1 fruit fly cellular context compared by ENCODE assay signal in the genomic region with DNA sequence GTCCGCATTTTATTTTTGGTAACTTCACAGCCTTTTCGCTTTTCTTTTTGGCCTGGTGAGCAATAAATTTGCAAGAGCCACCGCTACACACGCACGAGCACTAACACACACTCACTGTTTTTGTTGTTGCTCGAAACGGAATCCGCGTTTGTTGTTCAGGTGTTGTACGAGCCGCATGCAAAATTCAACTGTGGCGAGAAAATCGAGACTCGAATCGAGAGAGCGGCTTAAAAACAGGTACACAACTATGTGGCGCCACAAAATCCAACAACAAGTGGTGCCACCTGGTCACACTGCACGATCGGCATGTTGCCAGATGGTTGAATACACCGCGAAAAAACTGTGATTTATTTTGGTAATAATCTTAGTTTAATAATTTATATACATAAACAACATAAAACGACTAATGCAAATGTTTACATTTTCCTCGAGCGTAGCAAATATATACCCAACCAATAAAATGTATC.
TF ChIP-seq lines count a peak whose summit lies in the region.

A gene (minus strand): TSS at position 172 of the 467 bp plus-strand sequence.

TF ChIP-seq in whole organism, embryonic, 481 proteins besides CTCF, POLR2A, EP300 and RAD21 (continued from another document and continues in another):
- TF ChIP-seq Awh (GFP tag; IDR thresholded peaks at IDR 0.05; lab: Robert Waterston, UW) (peak; percentile 58), p53 (GFP tag; optimal IDR thresholded peaks at IDR 0.05; lab: Kevin White, UChicago) (no peak), CG4707 (GFP tag; optimal IDR thresholded peaks at IDR 0.05; lab: Kevin White, UChicago) (peak; percentile 22), Jarid2 (GFP tag; optimal IDR thresholded peaks at IDR 0.05; lab: Kevin White, UChicago) (peak; percentile 77), her (GFP tag; optimal IDR thresholded peaks at IDR 0.05; lab: Kevin White, UChicago) (peak; percentile 18), Mes4 (GFP tag; optimal IDR thresholded peaks at IDR 0.05; lab: Kevin White, UChicago) (peak; percentile 25), Atf6 (GFP tag; IDR thresholded peaks at IDR 0.05; lab: Robert Waterston, UW) (peak; percentile 69; the same call in 1 of the 2 replicates), nerfin-2 (GFP tag; IDR thresholded peaks at IDR 0.05; lab: Robert Waterston, UW; ENCODE audit: partially characterized antibody) (no peak), CG10366 (GFP tag; IDR thresholded peaks at IDR 0.05; lab: Robert Waterston, UW) (peak; percentile 50), nmo (GFP tag; optimal IDR thresholded peaks at IDR 0.05; lab: Kevin White, UChicago) (peak; percentile 68), CG7963 (GFP tag; IDR thresholded peaks at IDR 0.05; lab: Robert Waterston, UW; ENCODE audit: partially characterized antibody) (no peak), CG11247 (GFP tag; IDR thresholded peaks at IDR 0.05; lab: Robert Waterston, UW) (peak; percentile 42; the same call in 1 of the 2 replicates), inv (GFP tag; IDR thresholded peaks at IDR 0.05; lab: Robert Waterston, UW; ENCODE audit: partially characterized antibody) (no peak), Oaz (GFP tag; IDR thresholded peaks at IDR 0.05; lab: Robert Waterston, UW) (no peak), lilli (GFP tag; optimal IDR thresholded peaks at IDR 0.05; lab: Kevin White, UChicago) (peak; percentile 76), CG34376 (GFP tag; optimal IDR thresholded peaks at IDR 0.05; lab: Kevin White, UChicago) (peak; percentile 7), CG6683 (GFP tag; optimal IDR thresholded peaks at IDR 0.05; lab: Kevin White, UChicago) (peak; percentile 78), CG4617 (GFP tag; optimal IDR thresholded peaks at IDR 0.05; lab: Kevin White, UChicago; ENCODE audit: borderline replicate concordance) (peak; percentile 42), CG9727 (GFP tag; optimal IDR thresholded peaks at IDR 0.05; lab: Kevin White, UChicago) (peak; percentile 66), prd (optimal IDR thresholded peaks at IDR 0.05; lab: Kevin White, UChicago) (no peak), prd (GFP tag; IDR thresholded peaks at IDR 0.05; lab: Robert Waterston, UW) (peak; percentile 77), NK7.1 (GFP tag; optimal IDR thresholded peaks at IDR 0.05; lab: Kevin White, UChicago) (no peak), hkb (optimal IDR thresholded peaks at IDR 0.05; lab: Kevin White, UChicago) (no peak), hkb (GFP tag; IDR thresholded peaks at IDR 0.05; lab: Robert Waterston, UW) (peak; percentile 77), Rx (GFP tag; IDR thresholded peaks at IDR 0.05; lab: Robert Waterston, UW) (peak; percentile 58), CG11504 (tag; optimal IDR thresholded peaks at IDR 0.05; lab: Kevin White, UChicago) (no peak), CG7556 (GFP tag; optimal IDR thresholded peaks at IDR 0.05; lab: Kevin White, UChicago) (peak; percentile 56), odd (GFP tag; optimal IDR thresholded peaks at IDR 0.05; lab: Kevin White, UChicago) (no peak), esg (GFP tag; conservative IDR thresholded peaks at IDR 0.05; lab: Robert Waterston, UW) (no peak), E2f2 (GFP tag; IDR thresholded peaks at IDR 0.05; lab: Robert Waterston, UW) (peak; percentile 72), sisA (GFP tag; IDR thresholded peaks at IDR 0.05; lab: Robert Waterston, UW) (peak; percentile 73), CG13894 (tag; optimal IDR thresholded peaks at IDR 0.05; lab: Kevin White, UChicago) (peak; percentile 51), eve (GFP tag; optimal IDR thresholded peaks at IDR 0.05; lab: Kevin White, UChicago) (no peak), CG33557 (GFP tag; optimal IDR thresholded peaks at IDR 0.05; lab: Kevin White, UChicago) (no peak), Fer2 (tag; optimal IDR thresholded peaks at IDR 0.05; lab: Kevin White, UChicago) (no peak), H2.0 (GFP tag; IDR thresholded peaks at IDR 0.05; lab: Robert Waterston, UW) (peak; percentile 43; the same call in 1 of the 2 replicates), CG11085 (GFP tag; IDR thresholded peaks at IDR 0.05; lab: Robert Waterston, UW) (peak; percentile 37; the same call in 1 of the 2 replicates), tx (GFP tag; optimal IDR thresholded peaks at IDR 0.05; lab: Kevin White, UChicago) (peak; percentile 25), so (GFP tag; IDR thresholded peaks at IDR 0.05; lab: Robert Waterston, UW) (no peak), h (optimal IDR thresholded peaks at IDR 0.05; lab: Kevin White, UChicago) (no peak), CG12942 (GFP tag; optimal IDR thresholded peaks at IDR 0.05; lab: Kevin White, UChicago) (peak; percentile 54), CG15601 (tag; optimal IDR thresholded peaks at IDR 0.05; lab: Kevin White, UChicago) (peak; percentile 58), CG8388 (GFP tag; optimal IDR thresholded peaks at IDR 0.05; lab: Kevin White, UChicago) (peak; percentile 68), Camta (GFP tag; optimal IDR thresholded peaks at IDR 0.05; lab: Kevin White, UChicago) (peak; percentile 18), CG12236 (GFP tag; optimal IDR thresholded peaks at IDR 0.05; lab: Kevin White, UChicago) (no peak), CG14014 (GFP tag; IDR thresholded peaks at IDR 0.05; lab: Robert Waterston, UW) (peak; percentile 58; the same call in 1 of the 2 replicates), aop (GFP tag; IDR thresholded peaks at IDR 0.05; lab: Robert Waterston, UW) (no peak), trem (tag; optimal IDR thresholded peaks at IDR 0.05; lab: Kevin White, UChicago) (peak; percentile 79), H15 (GFP tag; IDR thresholded peaks at IDR 0.05; lab: Robert Waterston, UW) (peak; percentile 64; the same call in 2 of the 3 replicates), sug (tag; optimal IDR thresholded peaks at IDR 0.05; lab: Kevin White, UChicago) (peak; percentile 50), MBD-R2 (GFP tag; IDR thresholded peaks at IDR 0.05; lab: Robert Waterston, UW) (peak; percentile 84), jigr1 (GFP tag; IDR thresholded peaks at IDR 0.05; lab: Robert Waterston, UW) (no peak), ems (GFP tag; optimal IDR thresholded peaks at IDR 0.05; lab: Kevin White, UChicago) (peak; percentile 43), disco-r (GFP tag; optimal IDR thresholded peaks at IDR 0.05; lab: Kevin White, UChicago) (no peak), CG13296 (GFP tag; optimal IDR thresholded peaks at IDR 0.05; lab: Kevin White, UChicago) (peak; percentile 53), ERR (GFP tag; optimal IDR thresholded peaks at IDR 0.05; lab: Kevin White, UChicago) (no peak), slou (GFP tag; optimal IDR thresholded peaks at IDR 0.05; lab: Kevin White, UChicago) (peak; percentile 10), Stat92E (GFP tag; optimal IDR thresholded peaks at IDR 0.05; lab: Kevin White, UChicago) (peak in 1 of 3 experiments; percentile 8), CG14965 (GFP tag; optimal IDR thresholded peaks at IDR 0.05; lab: Kevin White, UChicago; ENCODE audit: borderline replicate concordance) (no peak), CG4360 (GFP tag; IDR thresholded peaks at IDR 0.05; lab: Robert Waterston, UW) (peak; percentile 85), Trl (optimal IDR thresholded peaks at IDR 0.05; lab: Kevin White, UChicago) (peak in 1 of 2 experiments; percentile 1), Trl (GFP tag; optimal IDR thresholded peaks at IDR 0.05; lab: Kevin White, UChicago) (peak; percentile 35), seq (GFP tag; IDR thresholded peaks at IDR 0.05; lab: Robert Waterston, UW) (no peak), CG32772 (GFP tag; IDR thresholded peaks at IDR 0.05; lab: Robert Waterston, UW) (peak; percentile 30; the same call in 1 of the 2 replicates), wdn (GFP tag; IDR thresholded peaks at IDR 0.05; lab: Robert Waterston, UW) (peak; percentile 57; the same call in 1 of the 2 replicates), unpg (GFP tag; optimal IDR thresholded peaks at IDR 0.05; lab: Kevin White, UChicago) (peak; percentile 84), shn (GFP tag; optimal IDR thresholded peaks at IDR 0.05; lab: Kevin White, UChicago) (no peak), CG6689 (GFP tag; IDR thresholded peaks at IDR 0.05; lab: Robert Waterston, UW) (peak; percentile 57; the same call in 1 of the 2 replicates), CG6272 (GFP tag; IDR thresholded peaks at IDR 0.05; lab: Robert Waterston, UW) (peak; percentile 35), vnd (GFP tag; IDR thresholded peaks at IDR 0.05; lab: Robert Waterston, UW; ENCODE audit: partially characterized antibody) (no peak), fd102C (GFP tag; optimal IDR thresholded peaks at IDR 0.05; lab: Kevin White, UChicago) (no peak), tin (GFP tag; optimal IDR thresholded peaks at IDR 0.05; lab: Kevin White, UChicago) (peak; percentile 70), hb (GFP tag; IDR thresholded peaks at IDR 0.05; lab: Robert Waterston, UW; ENCODE audit: partially characterized antibody) (no peak), CG30403 (GFP tag; optimal IDR thresholded peaks at IDR 0.05; lab: Kevin White, UChicago) (peak; percentile 70), sna (GFP tag; IDR thresholded peaks at IDR 0.05; lab: Robert Waterston, UW; ENCODE audit: partially characterized antibody) (no peak), unc-4 (GFP tag; IDR thresholded peaks at IDR 0.05; lab: Robert Waterston, UW; ENCODE audit: partially characterized antibody) (no peak), Hey (tag; optimal IDR thresholded peaks at IDR 0.05; lab: Kevin White, UChicago) (no peak), Chrac-16 (GFP tag; optimal IDR thresholded peaks at IDR 0.05; lab: Kevin White, UChicago) (peak; percentile 52), CG3407 (GFP tag; optimal IDR thresholded peaks at IDR 0.05; lab: Kevin White, UChicago) (peak; percentile 47), kay (GFP tag; optimal IDR thresholded peaks at IDR 0.05; lab: Kevin White, UChicago) (no peak), lola (GFP tag; optimal IDR thresholded peaks at IDR 0.05; lab: Kevin White, UChicago) (peak in 1 of 3 experiments; percentile 56), CG9817 (tag; optimal IDR thresholded peaks at IDR 0.05; lab: Kevin White, UChicago) (peak; percentile 41), CG2116 (GFP tag; optimal IDR thresholded peaks at IDR 0.05; lab: Kevin White, UChicago) (peak; percentile 54), CG6813 (GFP tag; optimal IDR thresholded peaks at IDR 0.05; lab: Kevin White, UChicago) (no peak), CG17829 (tag; optimal IDR thresholded peaks at IDR 0.05; lab: Kevin White, UChicago) (peak; percentile 70), Poxn (GFP tag; IDR thresholded peaks at IDR 0.05; lab: Robert Waterston, UW) (no peak), CG9215 (GFP tag; IDR thresholded peaks at IDR 0.05; lab: Robert Waterston, UW) (peak; percentile 37; the same call in 1 of the 2 replicates), CG6765 (GFP tag; optimal IDR thresholded peaks at IDR 0.05; lab: Kevin White, UChicago) (peak; percentile 24), CkIIα-i1 (GFP tag; IDR thresholded peaks at IDR 0.05; lab: Robert Waterston, UW) (no peak), NC2α (GFP tag; optimal IDR thresholded peaks at IDR 0.05; lab: Kevin White, UChicago) (peak; percentile 5), gfzf (GFP tag; optimal IDR thresholded peaks at IDR 0.05; lab: Kevin White, UChicago) (peak; percentile 82), CG15479 (GFP tag; optimal IDR thresholded peaks at IDR 0.05; lab: Kevin White, UChicago) (peak; percentile 99), CG17328 (GFP tag; IDR thresholded peaks at IDR 0.05; lab: Robert Waterston, UW) (peak; percentile 81), lbe (GFP tag; optimal IDR thresholded peaks at IDR 0.05; lab: Kevin White, UChicago) (no peak), sr (GFP tag; IDR thresholded peaks at IDR 0.05; lab: Robert Waterston, UW) (peak; percentile 36; the same call in 1 of the 3 replicates), exex (tag; optimal IDR thresholded peaks at IDR 0.05; lab: Kevin White, UChicago) (peak; percentile 7), CG12769 (tag; optimal IDR thresholded peaks at IDR 0.05; lab: Kevin White, UChicago) (no peak), vvl (GFP tag; IDR thresholded peaks at IDR 0.05; lab: Robert Waterston, UW) (peak; percentile 88), az2 (GFP tag; optimal IDR thresholded peaks at IDR 0.05; lab: Kevin White, UChicago) (peak; percentile 61), tup (GFP tag; optimal IDR thresholded peaks at IDR 0.05; lab: Kevin White, UChicago) (peak; percentile 22), nerfin-1 (tag; optimal IDR thresholded peaks at IDR 0.05; lab: Kevin White, UChicago) (peak; percentile 48), wek (GFP tag; optimal IDR thresholded peaks at IDR 0.05; lab: Kevin White, UChicago) (no peak), chif (GFP tag; optimal IDR thresholded peaks at IDR 0.05; lab: Kevin White, UChicago) (peak; percentile 27 to 47), bbx (GFP tag; IDR thresholded peaks at IDR 0.05; lab: Robert Waterston, UW; ENCODE audit: partially characterized antibody) (no peak), Optix (GFP tag; IDR thresholded peaks at IDR 0.05; lab: Robert Waterston, UW) (no peak), HmgD (GFP tag; optimal IDR thresholded peaks at IDR 0.05; lab: Kevin White, UChicago) (no peak), mirr (GFP tag; optimal IDR thresholded peaks at IDR 0.05; lab: Kevin White, UChicago) (no peak), pum (GFP tag; optimal IDR thresholded peaks at IDR 0.05; lab: Kevin White, UChicago) (peak; percentile 24), insv (GFP tag; optimal IDR thresholded peaks at IDR 0.05; lab: Kevin White, UChicago) (peak in 1 of 2 experiments; percentile 30), Xrp1 (GFP tag; IDR thresholded peaks at IDR 0.05; lab: Robert Waterston, UW) (peak; percentile 79), kni (GFP tag; optimal IDR thresholded peaks at IDR 0.05; lab: Kevin White, UChicago) (no peak), Scr (GFP tag; IDR thresholded peaks at IDR 0.05; lab: Robert Waterston, UW; ENCODE audit: partially characterized antibody) (no peak), dysf (GFP tag; IDR thresholded peaks at IDR 0.05; lab: Robert Waterston, UW) (peak; percentile 67; the same call in 2 of the 3 replicates), bab2 (GFP tag; optimal IDR thresholded peaks at IDR 0.05; lab: Kevin White, UChicago) (peak; percentile 22), CG10431 (GFP tag; optimal IDR thresholded peaks at IDR 0.05; lab: Kevin White, UChicago) (peak; percentile 37), rib (GFP tag; IDR thresholded peaks at IDR 0.05; lab: Robert Waterston, UW) (peak; percentile 41; the same call in 1 of the 2 replicates), zfh1 (GFP tag; IDR thresholded peaks at IDR 0.05; lab: Robert Waterston, UW) (peak; percentile 71), en (GFP tag; optimal IDR thresholded peaks at IDR 0.05; lab: Kevin White, UChicago) (no peak), dm (GFP tag; optimal IDR thresholded peaks at IDR 0.05; lab: Kevin White, UChicago) (peak; percentile 54), CG30431 (GFP tag; optimal IDR thresholded peaks at IDR 0.05; lab: Kevin White, UChicago) (peak; percentile 47), gsb (GFP tag; IDR thresholded peaks at IDR 0.05; lab: Robert Waterston, UW) (0 out of 2 replicates have a peak, but pooled peaks have one; percentile 32), CG4820 (GFP tag; optimal IDR thresholded peaks at IDR 0.05; lab: Kevin White, UChicago) (peak; percentile 53), Fer1 (GFP tag; optimal IDR thresholded peaks at IDR 0.05; lab: Kevin White, UChicago) (peak; percentile 65)
